Worm (Caenorhabditis elegans) whole organism, L4 larva: ENCODE results near the gene T02C12.5.

Source experiments
- F26F4.8 ChIP-seq: fragments of 200-800 bp; sonication (Bioruptor generic); conservative IDR thresholded peaks from 2 replicates; pipeline ENCODE4 v1.3.6; 2022; ENCODE audit warnings: missing genetic modification characterization, missing compliant biosample characterization
- F44E2.7 ChIP-seq: fragments of 200-800 bp; sonication (Bioruptor generic); IDR thresholded peaks from 2 replicates; pipeline ENCODE4 v2.1.2; 2022; ENCODE audit warnings: missing genetic modification characterization, missing compliant biosample characterization
- R02D3.7 ChIP-seq: fragments of 150-350 bp; sonication (generic microtip); optimal IDR thresholded peaks from 3 replicates; lab custom pipeline; 2014; ENCODE audit warnings: missing biosample characterization, missing genetic modification characterization
- T26A8.4 ChIP-seq: fragments of 200-800 bp; sonication (Bioruptor generic); IDR thresholded peaks from 2 replicates; pipeline ENCODE4 v1.3.6; 2022; ENCODE audit warnings: missing genetic modification characterization, missing compliant biosample characterization
- Y48G9A.11 ChIP-seq: fragments of 200-800 bp; sonication (Bioruptor generic); IDR thresholded peaks from 2 replicates; pipeline ENCODE4 v1.3.6; 2022; ENCODE audit warnings: missing genetic modification reagents, missing genetic modification characterization, missing compliant biosample characterization
- Y5F2A.4 ChIP-seq: fragments of 200-800 bp; sonication (Bioruptor generic); optimal IDR thresholded peaks from 2 replicates; lab custom pipeline; 2018; ENCODE audit warnings: mild to moderate bottlenecking, missing genetic modification characterization, missing compliant biosample characterization
- Y75B8A.6 ChIP-seq: fragments of 200-800 bp; sonication (Bioruptor generic); IDR thresholded peaks from 2 replicates; pipeline ENCODE4 v1.3.6; 2022; ENCODE audit warnings: missing genetic modification reagents, missing genetic modification characterization, missing compliant biosample characterization
- attf-4 ChIP-seq: sonication (generic microtip); optimal IDR thresholded peaks from 3 replicates; lab custom pipeline; 2017; ENCODE audit warnings: missing biosample characterization, missing genetic modification characterization
- dmd-6 ChIP-seq: fragments of 200-800 bp; sonication (Bioruptor generic); IDR thresholded peaks from 2 replicates; pipeline ENCODE4 v1.3.6; 2022; ENCODE audit warnings: missing genetic modification reagents, missing genetic modification characterization, missing compliant biosample characterization
- dpl-1 ChIP-seq: fragments of 150-350 bp; optimal IDR thresholded peaks from 2 replicates; lab custom pipeline; 2014; ENCODE audit warnings: missing biosample characterization, missing genetic modification reagents, missing genetic modification characterization
- duxl-1 ChIP-seq: sonication (generic microtip); optimal IDR thresholded peaks from 2 replicates; lab custom pipeline; 2016; ENCODE audit warnings: mild to moderate bottlenecking, missing genetic modification characterization, moderate library complexity, missing compliant biosample characterization; ENCODE audit not compliant: poor library complexity
- egl-27 ChIP-seq: sonication (generic microtip); optimal IDR thresholded peaks from 3 replicates; lab custom pipeline; 2017; ENCODE audit warnings: missing biosample characterization, missing genetic modification reagents, missing genetic modification characterization
- fkh-10 ChIP-seq: fragments of 150-350 bp; optimal IDR thresholded peaks from 2 replicates; lab custom pipeline; 2014; ENCODE audit warnings: missing biosample characterization, missing genetic modification reagents, missing genetic modification characterization
- hmg-1.1 ChIP-seq: fragments of 200-800 bp; sonication (Bioruptor generic); IDR thresholded peaks from 2 replicates; pipeline ENCODE4 v1.3.6; 2022; ENCODE audit warnings: missing genetic modification reagents, missing genetic modification characterization, missing compliant biosample characterization
- lim-7 ChIP-seq: fragments of 200-800 bp; sonication (Bioruptor generic); IDR thresholded peaks from 2 replicates; pipeline ENCODE4 v1.3.6; 2022; ENCODE audit warnings: missing genetic modification characterization, missing compliant biosample characterization
- lin-13 ChIP-seq: fragments of 150-350 bp; optimal IDR thresholded peaks from 2 replicates; lab custom pipeline; 2014; ENCODE audit warnings: missing biosample characterization, missing genetic modification reagents, missing genetic modification characterization
- lin-29 ChIP-seq: fragments of 200-800 bp; sonication (Bioruptor generic); IDR thresholded peaks from 2 replicates; pipeline ENCODE4 v1.3.6; 2022; ENCODE audit warnings: missing genetic modification reagents, missing genetic modification characterization, missing compliant biosample characterization
- lsy-2 ChIP-seq, 2 experiments: fragments of 150-350 bp in 1 of 2; sonication (generic microtip) in 1 of 2; optimal IDR thresholded peaks; 2 replicates each; lab custom pipeline; 2014 to 2017; ENCODE audit warnings: missing biosample characterization in 2 of 2, missing genetic modification characterization in 2 of 2
- madf-9 ChIP-seq: fragments of 200-800 bp; sonication (Bioruptor generic); conservative IDR thresholded peaks from 2 replicates; pipeline ENCODE4 v1.3.6; 2022; ENCODE audit warnings: missing genetic modification reagents, missing genetic modification characterization, missing compliant biosample characterization
- mdl-1 ChIP-seq, 2 experiments: fragments of 150-350 bp in 1 of 2; sonication (generic microtip) in 1 of 2; optimal IDR thresholded peaks; 2 replicates each; lab custom pipeline; 2014 to 2017; ENCODE audit warnings: missing biosample characterization in 2 of 2, missing genetic modification characterization in 2 of 2
- mep-1 ChIP-seq: fragments of 150-350 bp; sonication (generic microtip); optimal IDR thresholded peaks from 3 replicates; lab custom pipeline; 2014; ENCODE audit warnings: missing biosample characterization, missing genetic modification characterization
- mes-2 ChIP-seq: sonication (generic microtip); optimal IDR thresholded peaks from 2 replicates; lab custom pipeline; 2016; ENCODE audit warnings: missing genotype, mild to moderate bottlenecking, missing genetic modification characterization, missing compliant biosample characterization; ENCODE audit not compliant: poor library complexity, severe bottlenecking
- mxl-3 ChIP-seq: fragments of 200-800 bp; sonication (Bioruptor generic); optimal IDR thresholded peaks from 2 replicates; lab custom pipeline; 2018; ENCODE audit warnings: mild to moderate bottlenecking, missing genetic modification characterization, missing compliant biosample characterization
- nhr-102 ChIP-seq: sonication (generic microtip); optimal IDR thresholded peaks from 2 replicates; lab custom pipeline; 2016; ENCODE audit warnings: mild to moderate bottlenecking, missing genetic modification characterization, moderate library complexity, missing compliant biosample characterization
- nhr-237 ChIP-seq: sonication (generic microtip); optimal IDR thresholded peaks from 2 replicates; lab custom pipeline; 2017; ENCODE audit warnings: missing biosample characterization, missing genetic modification characterization
- nhr-28 ChIP-seq: fragments of 150-350 bp; optimal IDR thresholded peaks from 2 replicates; lab custom pipeline; 2014; ENCODE audit warnings: missing biosample characterization, missing genetic modification characterization
- nhr-6 ChIP-seq: fragments of 150-350 bp; optimal IDR thresholded peaks from 2 replicates; lab custom pipeline; 2014; ENCODE audit warnings: missing biosample characterization, missing genetic modification characterization
- pha-4 ChIP-seq, 2 experiments: fragments of 150-350 bp in 1 of 2; fragments of 200-800 bp in 1 of 2; sonication (Bioruptor generic) in 1 of 2; IDR thresholded peaks in 1 of 2; optimal IDR thresholded peaks in 1 of 2; 2 replicates each; pipeline versions ENCODE4 v1.3.6 to Lab custom; 2014 to 2022; ENCODE audit warnings: missing genetic modification characterization in 2 of 2, missing genetic modification reagents in 2 of 2, missing biosample characterization in 1 of 2, missing compliant biosample characterization in 1 of 2
- pqm-1 ChIP-seq: sonication (generic microtip); optimal IDR thresholded peaks from 2 replicates; lab custom pipeline; 2017; ENCODE audit warnings: missing biosample characterization, missing genetic modification characterization
- sdz-12 ChIP-seq: fragments of 200-800 bp; sonication (Bioruptor generic); optimal IDR thresholded peaks from 2 replicates; lab custom pipeline; 2018; ENCODE audit warnings: mild to moderate bottlenecking, missing genetic modification characterization, missing compliant biosample characterization
- tra-1 ChIP-seq: fragments of 200-800 bp; sonication (Bioruptor generic); IDR thresholded peaks from 2 replicates; pipeline ENCODE4 v1.3.6; 2022; ENCODE audit warnings: missing genetic modification reagents, missing genetic modification characterization, missing compliant biosample characterization
- unc-62 ChIP-seq, 3 experiments: fragments of 150-350 bp in 1 of 3; sonication (generic microtip); optimal IDR thresholded peaks in 2 of 3; peaks in 1 of 3; 1 replicate in 1 of 3; 2 replicates in 2 of 3; lab custom pipeline; 2014 to 2017; ENCODE audit warnings: missing biosample characterization in 3 of 3, missing genetic modification characterization in 3 of 3, missing genetic modification reagents in 3 of 3, missing genotype in 1 of 3
- vab-7 ChIP-seq: fragments of 200-800 bp; sonication (Bioruptor generic); IDR thresholded peaks from 2 replicates; pipeline ENCODE4 v1.3.6; 2022; ENCODE audit warnings: missing genetic modification reagents, missing genetic modification characterization, missing compliant biosample characterization
- zfp-2 ChIP-seq: sonication (generic microtip); optimal IDR thresholded peaks from 2 replicates; lab custom pipeline; 2016; ENCODE audit warnings: mild to moderate bottlenecking, missing genetic modification characterization, missing compliant biosample characterization
- zip-11 ChIP-seq: fragments of 200-800 bp; sonication (Bioruptor generic); IDR thresholded peaks from 2 replicates; pipeline ENCODE4 v1.3.6; 2022; ENCODE audit warnings: missing genetic modification characterization, missing compliant biosample characterization
- zip-2 ChIP-seq: fragments of 150-350 bp; optimal IDR thresholded peaks from 2 replicates; lab custom pipeline; 2014; ENCODE audit warnings: missing biosample characterization, missing genetic modification characterization

Gene T02C12.5

DNA sequence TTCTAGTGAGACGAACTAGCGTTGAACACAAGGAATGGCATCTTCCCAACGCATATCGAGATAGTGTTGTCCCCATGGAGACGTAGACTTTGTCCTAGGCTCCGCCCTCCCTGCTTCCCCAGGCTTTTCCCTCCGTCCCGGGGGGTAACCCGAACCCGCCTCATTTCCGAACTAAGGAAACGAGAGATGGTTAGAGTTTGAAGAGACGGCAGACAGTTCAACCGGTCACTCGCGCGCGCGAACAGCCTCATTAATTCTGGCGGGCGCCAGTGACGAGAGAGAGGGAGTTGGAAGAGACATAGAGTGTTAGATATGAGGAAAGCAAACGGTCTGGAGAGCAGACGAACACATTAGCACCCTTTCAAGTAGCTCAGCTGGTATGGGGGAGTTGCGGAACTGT lies 9.4 kb upstream of the T02C12.5 start (continued):
- TF ChIP-seq Y75B8A.6: no peak
- peak; percentile 4 for TF ChIP-seq dpl-1 (GFP tag; lab: Kevin White, UChicago)
- TF ChIP-seq tra-1: 0 out of 2 replicates have a peak, but pooled peaks have one; percentile 25
- peak; percentile 42 for TF ChIP-seq nhr-6
- no peak for TF ChIP-seq egl-27 (tag; lab: Kevin White, UChicago)
- TF ChIP-seq vab-7: no peak
- no peak for TF ChIP-seq mdl-1 (tag; optimal IDR thresholded peaks at IDR 0.05; lab: Kevin White, UChicago)
- no peak for TF ChIP-seq pha-4 (GFP tag; IDR thresholded peaks at IDR 0.05; lab: Robert Waterston, UW)
- TF ChIP-seq pha-4 (tag; optimal IDR thresholded peaks at IDR 0.05; lab: Kevin White, UChicago): no peak
- TF ChIP-seq fkh-10 (GFP tag; lab: Kevin White, UChicago): no peak
- no peak for TF ChIP-seq F26F4.8 (GFP tag; lab: Robert Waterston, UW)
- no peak for TF ChIP-seq R02D3.7 (tag; lab: Kevin White, UChicago)
- 0 out of 2 replicates have a peak, but pooled peaks have one; percentile 52 for TF ChIP-seq hmg-1.1 (GFP tag; lab: Robert Waterston, UW)
- TF ChIP-seq T26A8.4: no peak
- TF ChIP-seq zfp-2 (tag; lab: Kevin White, UChicago): no peak
- TF ChIP-seq dmd-6 (GFP tag; lab: Robert Waterston, UW): 0 out of 2 replicates have a peak, but pooled peaks have one; percentile 10
- TF ChIP-seq F44E2.7 (GFP tag; lab: Robert Waterston, UW): 0 out of 2 replicates have a peak, but pooled peaks have one; percentile 11
- no peak for TF ChIP-seq nhr-28 (tag; lab: Kevin White, UChicago)
- peak; percentile 29 for TF ChIP-seq mep-1 (tag; lab: Kevin White, UChicago)
- TF ChIP-seq lin-13 (GFP tag; lab: Kevin White, UChicago): no peak
- TF ChIP-seq mxl-3: peak; percentile 19

DNA sequence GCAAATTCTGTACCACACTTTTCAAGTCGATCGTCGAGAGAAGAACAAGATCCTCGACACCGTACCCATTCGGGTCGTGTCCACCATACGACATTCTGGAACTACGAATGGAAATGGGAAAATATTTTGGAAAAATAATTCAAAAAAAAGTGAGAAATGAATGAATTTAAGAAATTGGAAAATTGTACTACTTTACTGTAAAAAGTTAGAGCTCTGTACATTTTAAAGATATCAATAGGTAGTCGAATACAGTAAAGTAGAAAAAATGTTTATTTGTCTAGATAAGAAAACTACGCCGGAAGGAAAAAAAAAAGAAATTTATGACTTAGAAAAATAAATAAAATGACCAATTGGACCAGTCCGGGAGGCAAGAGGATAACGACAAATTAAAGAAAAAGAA lies 8.8 kb upstream of the T02C12.5 start, which contains the start of gene hum-5:
hum-5 (minus strand) TSS at position 101 of the 400 bp plus-strand sequence.
- TF ChIP-seq lim-7 (GFP tag; lab: Robert Waterston, UW) (no peak), madf-9 (GFP tag; lab: Robert Waterston, UW) (no peak), mes-2 (no peak), Y5F2A.4 (GFP tag; lab: Kevin White, UChicago) (no peak), pqm-1 (tag; lab: Kevin White, UChicago) (no peak), duxl-1 (tag; lab: Kevin White, UChicago) (no peak), dpl-1 (GFP tag; lab: Kevin White, UChicago) (no peak), sdz-12 (no peak), attf-4 (tag; lab: Kevin White, UChicago) (no peak), pha-4 (GFP tag; IDR thresholded peaks at IDR 0.05; lab: Robert Waterston, UW) (no peak), pha-4 (tag; optimal IDR thresholded peaks at IDR 0.05; lab: Kevin White, UChicago) (no peak), Y48G9A.11 (GFP tag; lab: Robert Waterston, UW) (no peak), lin-29 (GFP tag; lab: Robert Waterston, UW) (no peak), zip-11 (no peak), nhr-237 (tag; lab: Kevin White, UChicago) (no peak)

DNA sequence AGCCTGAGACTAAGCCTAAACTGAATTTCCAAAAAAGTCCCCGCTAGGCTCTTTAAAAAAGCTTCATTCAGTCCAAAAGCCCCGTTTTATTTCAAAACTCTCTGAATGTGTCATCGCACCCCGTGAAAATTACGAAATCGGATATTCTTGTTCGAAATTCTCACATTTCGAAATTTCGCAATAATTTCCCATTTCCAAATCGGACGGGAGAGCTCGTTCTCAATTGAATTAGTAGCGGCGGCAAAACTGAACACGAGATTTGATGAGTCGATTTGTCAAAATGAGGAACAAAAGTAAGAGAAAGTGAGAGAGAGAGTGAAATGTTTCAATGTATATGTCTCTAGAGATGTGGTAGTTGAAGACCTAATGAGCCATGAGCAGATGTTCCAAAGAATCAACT lies 7.0 kb upstream of the T02C12.5 start:
- TF ChIP-seq lsy-2 (tag; optimal IDR thresholded peaks at IDR 0.05; lab: Kevin White, UChicago) (peak in 1 of 2 experiments; percentile 23), R02D3.7 (tag; lab: Kevin White, UChicago) (no peak)

DNA sequence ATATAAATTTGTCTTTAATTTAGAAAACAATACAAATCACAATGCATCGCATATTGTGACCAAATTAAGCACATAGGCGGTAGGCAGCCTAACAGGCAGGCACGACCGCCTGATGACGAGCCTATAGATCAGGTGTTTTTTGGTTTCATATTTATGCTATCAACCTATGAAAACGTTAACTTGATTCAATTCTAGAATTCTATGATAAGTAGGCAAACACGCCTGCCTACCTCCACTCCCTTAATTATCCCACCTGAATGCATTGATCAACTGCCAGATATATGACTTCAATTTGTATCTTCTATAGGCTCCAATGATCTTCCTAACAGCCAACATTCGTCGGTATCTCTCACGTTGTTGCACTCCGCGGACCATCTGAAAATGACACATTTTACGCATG lies 2.9 kb upstream of the T02C12.5 start:
- TF ChIP-seq unc-62 (GFP tag; optimal IDR thresholded peaks at IDR 0.05 in 1 of 2; lab: Kevin White, UChicago) (peak in 1 of 2 experiments; percentile 79), unc-62 (tag; optimal IDR thresholded peaks at IDR 0.05; lab: Kevin White, UChicago) (no peak), nhr-102 (tag; lab: Kevin White, UChicago) (no peak), R02D3.7 (tag; lab: Kevin White, UChicago) (no peak), zip-2 (tag; lab: Kevin White, UChicago) (no peak)
